Fruit fly (Drosophila melanogaster) whole organism, wandering third instar larva: Measurements from ENCODE around the gene CG3294.

Experiments
- Abd-B ChIP-seq: fragments of >200 bp; optimal IDR thresholded peaks from 2 replicates; lab custom pipeline; 2017; ENCODE audit warnings: missing biosample characterization, missing genetic modification characterization
- Dfd ChIP-seq: fragments of >200 bp; optimal IDR thresholded peaks from 2 replicates; lab custom pipeline; 2017; ENCODE audit warnings: missing biosample characterization, missing genetic modification characterization
- Dif ChIP-seq: fragments of 200-275, 200-300 bp; sonication (Bioruptor generic); optimal IDR thresholded peaks from 2 replicates; lab custom pipeline; 2018; ENCODE audit warnings: missing biosample characterization, missing genetic modification characterization; ENCODE audit not compliant: partially characterized antibody
- HLH106 ChIP-seq: fragments of 200-800 bp; optimal IDR thresholded peaks from 3 replicates; lab custom pipeline; 2019; ENCODE audit warnings: missing biosample characterization, mild to moderate bottlenecking, missing genetic modification characterization, moderate library complexity
- Jra ChIP-seq: sonication (Bioruptor generic); optimal IDR thresholded peaks from 2 replicates; lab custom pipeline; 2016; ENCODE audit warnings: missing biosample characterization, missing genetic modification characterization
- Vsx2 ChIP-seq: fragments of 200-300, 225-300 bp; sonication (Bioruptor generic); optimal IDR thresholded peaks from 2 replicates; lab custom pipeline; 2018; ENCODE audit warnings: missing biosample characterization, missing genetic modification characterization; ENCODE audit not compliant: partially characterized antibody
- ey ChIP-seq: fragments of 200-800 bp; sonication (Bioruptor generic); optimal IDR thresholded peaks from 2 replicates; lab custom pipeline; 2016; ENCODE audit warnings: missing biosample characterization, missing genetic modification characterization
- fru ChIP-seq: fragments of 200-800 bp; sonication (Bioruptor generic); optimal IDR thresholded peaks from 3 replicates; lab custom pipeline; 2016; ENCODE audit warnings: missing biosample characterization, mild to moderate bottlenecking, missing genetic modification characterization
- h ChIP-seq: fragments of 200-800 bp; sonication (Bioruptor generic); optimal IDR thresholded peaks from 3 replicates; lab custom pipeline; 2016; ENCODE audit warnings: missing biosample characterization, mild to moderate bottlenecking, missing genetic modification characterization
- psq ChIP-seq: fragments of 200-800 bp; sonication (Bioruptor generic); optimal IDR thresholded peaks from 3 replicates; lab custom pipeline; 2017; ENCODE audit warnings: missing biosample characterization, mild to moderate bottlenecking, missing genetic modification characterization, moderate library complexity
- sv ChIP-seq: fragments of 200-800 bp; sonication (Bioruptor generic); optimal IDR thresholded peaks from 3 replicates; lab custom pipeline; 2016; ENCODE audit warnings: missing biosample characterization, missing genetic modification characterization
- usp ChIP-seq: fragments of >200 bp; optimal IDR thresholded peaks from 2 replicates; lab custom pipeline; 2017; ENCODE audit warnings: missing biosample characterization, missing genetic modification characterization

dm6 chr2L:4793780-4794523 is 397 bp upstream of the CG3294 start, which contains the start of gene fipi:
- TF ChIP-seq psq (no peak), h (GFP tag; lab: Kevin White, UChicago) (no peak), Vsx2 (GFP tag; lab: Kevin White, UChicago) (no peak), usp (GFP tag; lab: Kevin White, UChicago) (no peak), Dif (GFP tag; lab: Kevin White, UChicago) (no peak), fru (GFP tag; lab: Kevin White, UChicago) (no peak), Abd-B (GFP tag; lab: Kevin White, UChicago) (no peak), HLH106 (no peak), sv (GFP tag; lab: Kevin White, UChicago) (no peak), Dfd (GFP tag; lab: Kevin White, UChicago) (no peak), Jra (no peak), ey (GFP tag; lab: Kevin White, UChicago) (no peak)
